Worm (Caenorhabditis elegans): ENCODE measurements around the gene col-150.

Gene col-150

DNA sequence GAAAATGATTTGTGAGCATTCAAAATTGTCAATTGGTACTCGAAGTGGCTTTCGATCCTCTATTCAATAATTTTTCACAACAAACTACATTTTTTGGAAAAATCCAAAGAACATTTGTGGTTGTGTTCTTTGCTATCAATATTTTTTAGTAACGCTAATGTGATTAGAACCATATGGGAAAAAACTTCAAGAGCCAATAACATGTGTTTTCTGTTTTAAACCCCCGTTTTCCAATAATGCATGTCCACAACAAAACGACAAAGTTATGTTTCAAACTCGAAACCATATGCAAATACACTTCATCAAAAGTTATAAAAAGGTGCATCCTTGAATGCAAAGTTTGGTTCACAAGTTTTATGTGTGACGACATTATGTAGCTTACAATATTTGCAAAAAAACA is 8.6 kb downstream of the col-150 start:
- no peak for TF ChIP-seq nhr-237 (tag; optimal IDR thresholded peaks at IDR 0.05)
- no peak for TF ChIP-seq hmg-11 (tag; optimal IDR thresholded peaks at IDR 0.05)
- no peak for TF ChIP-seq lin-15B (tag; optimal IDR thresholded peaks at IDR 0.05)
- no peak for TF ChIP-seq pqm-1 (tag; optimal IDR thresholded peaks at IDR 0.05)
- no peak for TF ChIP-seq nhr-67 (tag; optimal IDR thresholded peaks at IDR 0.05)
- TF ChIP-seq elt-3 (tag; optimal IDR thresholded peaks at IDR 0.05) = no peak
- no peak for TF ChIP-seq unc-62 (GFP tag; optimal IDR thresholded peaks at IDR 0.05)
- TF ChIP-seq ceh-82 (tag; optimal IDR thresholded peaks at IDR 0.05) = no peak
- TF ChIP-seq fos-1 (tag; optimal IDR thresholded peaks at IDR 0.05) = no peak
- no peak for TF ChIP-seq lsy-12 (tag; optimal IDR thresholded peaks at IDR 0.05)
- no peak for TF ChIP-seq nhr-43 (tag; optimal IDR thresholded peaks at IDR 0.05; ENCODE audit: poor library complexity, severe bottlenecking)
- TF ChIP-seq nhr-12 (tag; optimal IDR thresholded peaks at IDR 0.05) = no peak
- no peak for TF ChIP-seq mdl-1 (tag; optimal IDR thresholded peaks at IDR 0.05)
- TF ChIP-seq unc-39 (tag; optimal IDR thresholded peaks at IDR 0.05) = no peak
- TF ChIP-seq nhr-76 (tag; optimal IDR thresholded peaks at IDR 0.05) = no peak
- no peak for TF ChIP-seq pha-4 (tag; optimal IDR thresholded peaks at IDR 0.05)
- TF ChIP-seq fkh-10 (GFP tag; optimal IDR thresholded peaks at IDR 0.05) = no peak

DNA sequence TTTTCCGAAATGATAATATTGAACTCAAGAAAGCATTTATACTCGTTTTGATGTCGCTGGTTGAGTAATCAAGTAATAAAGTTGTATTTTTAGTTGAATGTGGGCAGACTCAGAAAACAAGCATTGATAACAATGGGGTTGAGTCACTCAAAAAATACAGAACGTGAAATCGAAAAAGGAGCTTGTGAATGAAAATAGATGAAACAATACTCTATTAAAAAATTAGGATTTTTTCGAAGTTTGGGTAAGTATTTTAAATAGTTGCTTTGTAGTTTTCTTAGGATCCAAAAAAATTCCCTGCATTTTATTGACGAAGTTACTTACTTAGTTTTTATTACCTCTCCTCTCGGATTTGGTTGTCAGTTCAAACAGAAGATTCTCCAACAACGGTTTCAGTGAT is 11.0 kb downstream of the col-150 start, which contains the start of gene lys-3:
TSS of gene lys-3 (minus strand) at position 101 of the 400 bp plus-strand sequence.
- peak; percentile 19 for TF ChIP-seq pqm-1 (tag; optimal IDR thresholded peaks at IDR 0.05)
- no peak for TF ChIP-seq ceh-9 (tag; optimal IDR thresholded peaks at IDR 0.05)
- no peak for TF ChIP-seq lsy-12 (tag; optimal IDR thresholded peaks at IDR 0.05)
- no peak for TF ChIP-seq nfya-1 (tag; optimal IDR thresholded peaks at IDR 0.05; ENCODE audit: insufficient read depth)

DNA sequence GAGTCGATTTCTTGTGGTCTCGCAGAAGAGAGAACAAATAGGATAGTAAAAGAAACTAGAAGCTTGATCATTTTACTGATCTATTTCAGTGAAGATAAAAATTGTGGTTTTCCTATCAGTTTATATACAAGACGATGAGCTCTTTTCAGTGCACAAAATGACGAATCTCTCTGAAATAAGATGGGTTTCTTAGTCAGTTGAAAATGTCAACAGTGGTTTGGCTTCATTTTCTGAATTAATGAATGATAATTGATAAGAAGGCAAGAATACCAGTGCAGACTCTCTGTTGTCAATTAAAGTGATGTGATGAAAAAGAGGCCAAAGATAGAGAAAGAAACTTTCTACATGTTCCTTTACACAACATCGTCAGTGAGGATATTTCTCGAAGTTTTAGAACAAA is 13.1 kb downstream of the col-150 start, which contains the start of gene lys-2:
TSS of gene lys-2 (minus strand) at position 101 of the 400 bp plus-strand sequence.
- no peak for TF ChIP-seq nhr-76 (tag; optimal IDR thresholded peaks at IDR 0.05)
- TF ChIP-seq mml-1 (tag; optimal IDR thresholded peaks at IDR 0.05) = no peak
- TF ChIP-seq skn-1 (tag; optimal IDR thresholded peaks at IDR 0.05) = peak; percentile 8
- TF ChIP-seq egl-5 (tag; optimal IDR thresholded peaks at IDR 0.05) = no peak
- no peak for TF ChIP-seq unc-62 (GFP tag; optimal IDR thresholded peaks at IDR 0.05)
- TF ChIP-seq elt-2 (tag; optimal IDR thresholded peaks at IDR 0.05) = peak; percentile 84
- TF ChIP-seq elt-3 (tag; optimal IDR thresholded peaks at IDR 0.05) = no peak
- TF ChIP-seq jun-1 (tag; optimal IDR thresholded peaks at IDR 0.05) = peak; percentile 24
- no peak for TF ChIP-seq lsy-12 (tag; optimal IDR thresholded peaks at IDR 0.05)
- TF ChIP-seq pqm-1 (tag; optimal IDR thresholded peaks at IDR 0.05) = peak; percentile 95
- peak; percentile 20 for TF ChIP-seq pha-4 (tag; optimal IDR thresholded peaks at IDR 0.05)

DNA sequence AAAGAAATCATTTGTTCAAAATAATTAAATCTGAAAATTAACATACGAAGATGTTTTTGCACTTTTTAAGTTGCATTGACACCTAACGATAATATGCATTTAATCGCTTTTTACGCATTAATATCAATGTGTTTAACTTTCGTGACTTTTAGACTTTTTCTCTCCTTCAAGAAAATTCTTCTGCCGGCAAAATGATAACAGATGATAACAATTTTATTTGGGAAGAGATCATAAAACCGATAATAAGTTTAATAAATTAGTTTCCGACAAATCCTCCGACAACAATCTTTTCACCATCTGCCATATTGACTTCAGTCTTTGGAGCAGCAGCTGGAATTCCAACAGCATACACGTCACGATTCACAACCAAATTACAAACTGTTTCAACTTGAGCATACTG is 14.3 kb downstream of the col-150 start:
- TF ChIP-seq pha-4 (tag; optimal IDR thresholded peaks at IDR 0.05) (peak; percentile 34), pqm-1 (tag; optimal IDR thresholded peaks at IDR 0.05) (peak; percentile 85), zag-1 (tag; optimal IDR thresholded peaks at IDR 0.05) (no peak), fos-1 (tag; optimal IDR thresholded peaks at IDR 0.05) (peak; percentile 23), elt-2 (tag; optimal IDR thresholded peaks at IDR 0.05) (peak; percentile 89), jun-1 (tag; optimal IDR thresholded peaks at IDR 0.05) (peak; percentile 37), ztf-4 (tag; optimal IDR thresholded peaks at IDR 0.05) (no peak)

DNA sequence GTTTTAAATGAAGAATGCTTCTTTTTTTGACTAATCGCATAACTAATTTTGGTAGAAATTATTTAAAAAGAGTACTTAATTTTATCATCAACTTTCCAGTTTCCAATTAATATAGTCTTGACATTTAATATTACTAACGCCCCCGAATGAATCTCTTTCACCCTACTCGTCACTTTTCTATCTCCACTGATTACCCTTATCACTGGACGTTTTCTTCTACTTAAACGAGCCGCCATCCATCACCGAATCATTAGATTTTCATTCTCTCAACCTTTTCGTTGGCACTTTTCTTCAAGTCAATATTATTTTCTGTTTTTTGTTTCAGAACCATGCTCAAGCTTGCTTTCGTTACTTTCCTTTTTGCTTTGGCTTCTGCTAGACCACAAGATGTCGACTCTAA is 16.9 kb downstream of the col-150 start, which contains the start of gene lys-1:
TSS of gene lys-1 (plus strand) at position 326 of the 400 bp plus-strand sequence.
- TF ChIP-seq pqm-1 (tag; optimal IDR thresholded peaks at IDR 0.05) (peak; percentile 83), snpc-4 (tag; optimal IDR thresholded peaks at IDR 0.05) (no peak), elt-2 (tag; optimal IDR thresholded peaks at IDR 0.05) (peak; percentile 87)

DNA sequence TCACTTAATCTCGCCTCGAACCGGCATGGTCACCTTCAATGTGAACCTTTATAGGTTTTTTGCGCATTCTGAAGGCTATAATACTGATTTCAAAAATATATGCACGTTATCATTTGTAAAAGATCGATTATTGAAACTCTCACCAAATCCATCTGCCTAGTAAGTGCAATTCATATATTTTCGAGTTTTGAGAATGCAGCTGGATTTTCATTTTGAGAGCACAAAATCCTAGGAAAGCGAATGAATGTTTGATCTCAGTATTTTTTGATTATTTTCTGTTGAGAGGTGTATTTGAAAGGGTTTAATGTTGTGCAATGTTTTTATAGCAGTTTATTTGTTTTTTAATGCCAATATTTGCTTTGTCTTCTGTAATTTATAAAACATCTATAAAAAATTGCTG is 18.4 kb downstream of the col-150 start:
- no peak for TF ChIP-seq daf-12 (tag; optimal IDR thresholded peaks at IDR 0.05)
- no peak for TF ChIP-seq fkh-10 (GFP tag; optimal IDR thresholded peaks at IDR 0.05)
- TF ChIP-seq ceh-82 (tag; optimal IDR thresholded peaks at IDR 0.05) = no peak
- no peak for TF ChIP-seq egl-5 (tag; optimal IDR thresholded peaks at IDR 0.05)
- no peak for TF ChIP-seq nhr-67 (tag; optimal IDR thresholded peaks at IDR 0.05)
- no peak for TF ChIP-seq elt-2 (tag; optimal IDR thresholded peaks at IDR 0.05)
- no peak for TF ChIP-seq jun-1 (tag; optimal IDR thresholded peaks at IDR 0.05)
- TF ChIP-seq skn-1 (tag; optimal IDR thresholded peaks at IDR 0.05) = no peak
- no peak for TF ChIP-seq ztf-4 (tag; optimal IDR thresholded peaks at IDR 0.05)
- no peak for TF ChIP-seq elt-1 (tag; optimal IDR thresholded peaks at IDR 0.05)
- no peak for TF ChIP-seq nhr-28 (tag; optimal IDR thresholded peaks at IDR 0.05)
- TF ChIP-seq unc-39 (tag; optimal IDR thresholded peaks at IDR 0.05) = no peak
- no peak for TF ChIP-seq elt-3 (tag; optimal IDR thresholded peaks at IDR 0.05)
- no peak for TF ChIP-seq nhr-25 (tag; optimal IDR thresholded peaks at IDR 0.05)
